Worm (Caenorhabditis elegans) whole organism, L4 larva: ENCODE data around the gene Y116A8C.23.

Experiments used
- D1046.2 ChIP-seq: fragments of 200-800 bp; sonication (Bioruptor generic); IDR thresholded peaks from 2 replicates; pipeline ENCODE4 v1.3.6; 2022; ENCODE audit warnings: missing genetic modification characterization, missing compliant biosample characterization
- ceh-28 ChIP-seq: fragments of 150-350 bp; optimal IDR thresholded peaks from 2 replicates; lab custom pipeline; 2014; ENCODE audit warnings: missing biosample characterization, missing genetic modification reagents, missing genetic modification characterization
- ces-1 ChIP-seq: fragments of 150-350 bp; sonication (generic microtip); optimal IDR thresholded peaks from 4 replicates; lab custom pipeline; 2014; ENCODE audit warnings: missing biosample characterization, missing genetic modification reagents, missing genetic modification characterization
- dpl-1 ChIP-seq: fragments of 150-350 bp; optimal IDR thresholded peaks from 2 replicates; lab custom pipeline; 2014; ENCODE audit warnings: missing biosample characterization, missing genetic modification reagents, missing genetic modification characterization
- dve-1 ChIP-seq: sonication (generic microtip); optimal IDR thresholded peaks from 2 replicates; lab custom pipeline; 2017; ENCODE audit warnings: antibody characterized with exemption, mild to moderate bottlenecking, missing genetic modification characterization, missing compliant biosample characterization; ENCODE audit not compliant: insufficient read depth
- gei-8 ChIP-seq: fragments of 200-800 bp; sonication (Bioruptor generic); optimal IDR thresholded peaks from 2 replicates; lab custom pipeline; 2018; ENCODE audit warnings: mild to moderate bottlenecking, missing genetic modification characterization, missing compliant biosample characterization
- jun-1 ChIP-seq: fragments of 150-350 bp; optimal IDR thresholded peaks from 2 replicates; lab custom pipeline; 2014; ENCODE audit warnings: missing biosample characterization, missing genetic modification reagents, missing genetic modification characterization
- mdl-1 ChIP-seq, 2 experiments: fragments of 150-350 bp in 1 of 2; sonication (generic microtip) in 1 of 2; optimal IDR thresholded peaks; 2 replicates each; lab custom pipeline; 2014 to 2017; ENCODE audit warnings: missing biosample characterization in 2 of 2, missing genetic modification characterization in 2 of 2
- nhr-77 ChIP-seq: fragments of 150-350 bp; optimal IDR thresholded peaks from 2 replicates; lab custom pipeline; 2014; ENCODE audit warnings: missing biosample characterization, missing genetic modification characterization
- unc-39 ChIP-seq: sonication (generic microtip); optimal IDR thresholded peaks from 2 replicates; lab custom pipeline; 2017; ENCODE audit warnings: missing biosample characterization, missing genetic modification characterization
- unc-62 ChIP-seq, 3 experiments: fragments of 150-350 bp in 1 of 3; sonication (generic microtip); optimal IDR thresholded peaks in 2 of 3; peaks in 1 of 3; 1 replicate in 1 of 3; 2 replicates in 2 of 3; lab custom pipeline; 2014 to 2017; ENCODE audit warnings: missing biosample characterization in 3 of 3, missing genetic modification characterization in 3 of 3, missing genetic modification reagents in 3 of 3, missing genotype in 1 of 3
- ztf-11 ChIP-seq: fragments of 150-350 bp; optimal IDR thresholded peaks from 2 replicates; lab custom pipeline; 2014; ENCODE audit warnings: missing biosample characterization, missing genetic modification characterization

DNA sequence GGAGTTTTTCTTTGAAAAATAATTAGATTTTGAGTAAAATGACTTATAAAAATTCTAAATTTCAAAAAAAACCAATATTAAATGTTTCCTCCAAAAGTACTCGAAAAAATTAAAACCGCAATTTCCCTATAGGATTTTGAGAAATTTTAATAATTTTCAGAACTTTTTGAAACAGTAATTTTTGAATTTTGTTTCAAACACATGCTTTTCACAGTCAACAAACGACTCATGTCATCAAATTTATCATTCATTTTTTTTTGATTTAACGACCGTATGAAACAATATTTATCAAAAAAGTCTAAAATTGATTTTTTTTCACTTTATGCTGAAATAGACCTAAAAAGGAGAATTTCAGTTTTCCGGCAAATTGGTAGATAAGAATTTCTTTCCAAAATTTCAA, 26.8 kb upstream of the Y116A8C.23 start:
- no peak for TF ChIP-seq mdl-1 (tag; optimal IDR thresholded peaks at IDR 0.05; lab: Kevin White, UChicago)
- TF ChIP-seq unc-62 (GFP tag; optimal IDR thresholded peaks at IDR 0.05 in 1 of 2; lab: Kevin White, UChicago): no peak
- TF ChIP-seq unc-62 (tag; optimal IDR thresholded peaks at IDR 0.05; lab: Kevin White, UChicago): no peak
- TF ChIP-seq ceh-28 (tag; lab: Kevin White, UChicago): no peak
- TF ChIP-seq nhr-77: no peak
- no peak for TF ChIP-seq jun-1 (tag; lab: Kevin White, UChicago)
- TF ChIP-seq D1046.2 (GFP tag; lab: Robert Waterston, UW): no peak
- no peak for TF ChIP-seq dpl-1
- no peak for TF ChIP-seq gei-8 (GFP tag; lab: Kevin White, UChicago)
- no peak for TF ChIP-seq ces-1 (GFP tag; lab: Kevin White, UChicago)
- no peak for TF ChIP-seq ztf-11 (tag; lab: Kevin White, UChicago)
- TF ChIP-seq dve-1 (tag; lab: Kevin White, UChicago): no peak
- no peak for TF ChIP-seq unc-39
